Worm (Caenorhabditis elegans) whole organism, L1 larva: Measurements from ENCODE around the gene Y67H2A.10.
"Not testable (repeated sequence)": the region's sequence is repeated elsewhere in the genome, so short reads cannot be mapped to it uniquely, and the experiment has no call there.

Experiments used
- C04F5.9 ChIP-seq: sonication (generic microtip); optimal IDR thresholded peaks from 2 replicates; lab custom pipeline; 2016; ENCODE audit warnings: missing genetic modification characterization, missing compliant biosample characterization
- C16A3.4 ChIP-seq: fragments of 150-350 bp; optimal IDR thresholded peaks from 2 replicates; lab custom pipeline; 2014; ENCODE audit warnings: missing biosample characterization, missing genetic modification characterization
- Y116A8C.19 ChIP-seq: sonication (generic microtip); optimal IDR thresholded peaks from 2 replicates; lab custom pipeline; 2016; ENCODE audit warnings: missing compliant biosample characterization, missing genetic modification characterization, borderline replicate concordance
- ama-1 ChIP-seq: fragments of 150-350 bp; optimal IDR thresholded peaks from 2 replicates; lab custom pipeline; 2014
- blmp-1 ChIP-seq: fragments of 150-350 bp; optimal IDR thresholded peaks from 2 replicates; lab custom pipeline; 2014; ENCODE audit warnings: missing biosample characterization, missing genetic modification characterization
- ceh-82 ChIP-seq, 3 experiments: fragments of 150-350 bp in 1 of 3; sonication (generic microtip) in 2 of 3; optimal IDR thresholded peaks; 2 replicates each; lab custom pipeline; 2014 to 2017; ENCODE audit warnings: missing biosample characterization in 3 of 3, missing genetic modification characterization in 3 of 3
- ceh-88 ChIP-seq: fragments of 200-800 bp; sonication (Bioruptor generic); IDR thresholded peaks from 2 replicates; pipeline ENCODE4 v1.3.6; 2022; ENCODE audit warnings: missing genetic modification characterization, missing compliant biosample characterization
- ceh-90 ChIP-seq: sonication (generic microtip); optimal IDR thresholded peaks from 2 replicates; lab custom pipeline; 2016; ENCODE audit warnings: missing genetic modification characterization, missing compliant biosample characterization
- efl-1 ChIP-seq, 4 experiments: fragments of 150-350 bp; optimal IDR thresholded peaks in 3 of 4; peaks in 1 of 4; 1 replicate in 1 of 4; 2 replicates in 3 of 4; lab custom pipeline; 2014; ENCODE audit warnings: missing biosample characterization in 2 of 4, missing genetic modification characterization in 2 of 4, missing genetic modification reagents in 2 of 4
- efl-3 ChIP-seq: fragments of 200-800 bp; sonication (Bioruptor generic); optimal IDR thresholded peaks from 2 replicates; lab custom pipeline; 2018; ENCODE audit warnings: mild to moderate bottlenecking, missing genetic modification characterization, missing compliant biosample characterization
- egl-27 ChIP-seq, 2 experiments: fragments of 150-350 bp in 1 of 2; sonication (generic microtip); optimal IDR thresholded peaks; 3 replicates each; lab custom pipeline; 2017 to 2018; ENCODE audit warnings: missing biosample characterization in 2 of 2, missing genetic modification characterization in 2 of 2, missing genetic modification reagents in 2 of 2
- elt-3 ChIP-seq, 6 experiments: fragments of 150-350 bp in 1 of 6; sonication (generic microtip); optimal IDR thresholded peaks; 2 replicates each; lab custom pipeline; 2017 to 2018; ENCODE audit warnings: missing biosample characterization in 6 of 6, missing genetic modification characterization in 6 of 6, inconsistent platforms in 1 of 6
- ets-5 ChIP-seq: fragments of 200-800 bp; sonication (Bioruptor generic); IDR thresholded peaks from 2 replicates; pipeline ENCODE4 v1.3.6; 2022; ENCODE audit warnings: missing genetic modification characterization, missing compliant biosample characterization
- fkh-10 ChIP-seq: sonication (generic microtip); optimal IDR thresholded peaks from 2 replicates; lab custom pipeline; 2017; ENCODE audit warnings: missing biosample characterization, missing genetic modification reagents, missing genetic modification characterization
- hlh-17 ChIP-seq: fragments of 200-800 bp; sonication (Bioruptor generic); optimal IDR thresholded peaks from 2 replicates; lab custom pipeline; 2018; ENCODE audit warnings: missing genetic modification characterization, mild to moderate bottlenecking, missing compliant biosample characterization, moderate library complexity, borderline replicate concordance
- isw-1 ChIP-seq: fragments of 200-800 bp; sonication (Bioruptor generic); IDR thresholded peaks from 2 replicates; pipeline ENCODE4 v1.3.6; 2022; ENCODE audit warnings: missing genetic modification characterization, missing compliant biosample characterization
- lin-14 ChIP-seq: fragments of 200-800 bp; sonication (Bioruptor generic); optimal IDR thresholded peaks from 2 replicates; lab custom pipeline; 2018; ENCODE audit warnings: mild to moderate bottlenecking, missing genetic modification characterization, moderate library complexity, missing compliant biosample characterization
- lsy-2 ChIP-seq, 2 experiments: fragments of 150-350 bp; optimal IDR thresholded peaks; 2 replicates each; lab custom pipeline; 2014; ENCODE audit warnings: missing biosample characterization in 2 of 2, missing genetic modification characterization in 2 of 2
- mab-9 ChIP-seq: fragments of 200-800 bp; sonication (Bioruptor generic); IDR thresholded peaks from 2 replicates; pipeline ENCODE4 v1.3.6; 2022; ENCODE audit warnings: missing genetic modification reagents, missing genetic modification characterization, missing compliant biosample characterization
- mdl-1 ChIP-seq, 2 experiments: fragments of 150-350 bp; optimal IDR thresholded peaks; 2 replicates each; lab custom pipeline; 2014 to 2017; ENCODE audit warnings: missing biosample characterization in 2 of 2, missing genetic modification characterization in 2 of 2, inconsistent platforms in 1 of 2
- mef-2 ChIP-seq: fragments of 150-350 bp; optimal IDR thresholded peaks from 2 replicates; lab custom pipeline; 2014; ENCODE audit warnings: missing biosample characterization, missing genetic modification characterization
- mep-1 ChIP-seq: fragments of 150-350 bp; optimal IDR thresholded peaks from 2 replicates; lab custom pipeline; 2014; ENCODE audit warnings: missing biosample characterization, missing genetic modification characterization
- nhr-11 ChIP-seq: fragments of 150-350 bp; optimal IDR thresholded peaks from 2 replicates; lab custom pipeline; 2014; ENCODE audit warnings: missing biosample characterization, missing genetic modification characterization
- nhr-12 ChIP-seq: sonication (generic microtip); optimal IDR thresholded peaks from 2 replicates; lab custom pipeline; 2017; ENCODE audit warnings: missing biosample characterization, missing genetic modification characterization
- nhr-20 ChIP-seq: sonication (generic microtip); optimal IDR thresholded peaks from 2 replicates; lab custom pipeline; 2016; ENCODE audit warnings: mild to moderate bottlenecking, missing genetic modification characterization, missing compliant biosample characterization
- nhr-237 ChIP-seq: fragments of 150-350 bp; optimal IDR thresholded peaks from 2 replicates; lab custom pipeline; 2014; ENCODE audit warnings: missing biosample characterization, missing genetic modification characterization
- nhr-28 ChIP-seq: fragments of 150-350 bp; optimal IDR thresholded peaks from 2 replicates; lab custom pipeline; 2014; ENCODE audit warnings: missing biosample characterization, missing genetic modification characterization
- nhr-71 ChIP-seq: sonication (generic microtip); optimal IDR thresholded peaks from 2 replicates; lab custom pipeline; 2016; ENCODE audit warnings: mild to moderate bottlenecking, missing genetic modification characterization, moderate library complexity, missing compliant biosample characterization
- nhr-85 ChIP-seq: sonication (generic microtip); peaks from one replicate; lab custom pipeline; 2016; ENCODE audit warnings: missing genetic modification characterization, inconsistent platforms, missing compliant biosample characterization
- nhr-90 ChIP-seq: sonication (generic microtip); optimal IDR thresholded peaks from 2 replicates; lab custom pipeline; 2016; ENCODE audit warnings: mild to moderate bottlenecking, missing genetic modification characterization, missing compliant biosample characterization; ENCODE audit not compliant: poor library complexity
- pqm-1 ChIP-seq: sonication (generic microtip); optimal IDR thresholded peaks from 3 replicates; lab custom pipeline; 2017; ENCODE audit warnings: missing biosample characterization, missing genetic modification characterization
- rnt-1 ChIP-seq: sonication (generic microtip); optimal IDR thresholded peaks from 2 replicates; lab custom pipeline; 2016; ENCODE audit warnings: mild to moderate bottlenecking, missing genetic modification characterization, moderate library complexity, missing compliant biosample characterization
- snpc-4 ChIP-seq: fragments of 150-350 bp; optimal IDR thresholded peaks from 2 replicates; lab custom pipeline; 2014; ENCODE audit warnings: missing biosample characterization, missing genetic modification characterization
- snu-23 ChIP-seq: sonication (generic microtip); optimal IDR thresholded peaks from 2 replicates; lab custom pipeline; 2016; ENCODE audit warnings: missing genetic modification characterization, missing compliant biosample characterization
- sup-37 ChIP-seq: fragments of 200-800 bp; sonication (Bioruptor generic); optimal IDR thresholded peaks from 2 replicates; lab custom pipeline; 2018; ENCODE audit warnings: mild to moderate bottlenecking, missing genetic modification characterization, missing compliant biosample characterization
- swsn-7 ChIP-seq: sonication (generic microtip); optimal IDR thresholded peaks from 2 replicates; lab custom pipeline; 2016; ENCODE audit warnings: missing genetic modification characterization, missing compliant biosample characterization
- tlp-1 ChIP-seq: fragments of 150-350 bp; optimal IDR thresholded peaks from 2 replicates; lab custom pipeline; 2014; ENCODE audit warnings: missing biosample characterization, missing genetic modification characterization
- unc-98 ChIP-seq: fragments of 200-800 bp; sonication (Bioruptor generic); IDR thresholded peaks from 2 replicates; pipeline ENCODE4 v1.3.6; 2022; ENCODE audit warnings: missing genetic modification characterization, missing compliant biosample characterization
- vab-15 ChIP-seq: sonication (generic microtip); optimal IDR thresholded peaks from 2 replicates; lab custom pipeline; 2017; ENCODE audit warnings: missing genotype, mild to moderate bottlenecking, missing genetic modification characterization, missing compliant biosample characterization
- zag-1 ChIP-seq: fragments of 150-350 bp; optimal IDR thresholded peaks from 2 replicates; lab custom pipeline; 2014; ENCODE audit warnings: missing biosample characterization, missing genetic modification characterization

Gene Y67H2A.10

DNA sequence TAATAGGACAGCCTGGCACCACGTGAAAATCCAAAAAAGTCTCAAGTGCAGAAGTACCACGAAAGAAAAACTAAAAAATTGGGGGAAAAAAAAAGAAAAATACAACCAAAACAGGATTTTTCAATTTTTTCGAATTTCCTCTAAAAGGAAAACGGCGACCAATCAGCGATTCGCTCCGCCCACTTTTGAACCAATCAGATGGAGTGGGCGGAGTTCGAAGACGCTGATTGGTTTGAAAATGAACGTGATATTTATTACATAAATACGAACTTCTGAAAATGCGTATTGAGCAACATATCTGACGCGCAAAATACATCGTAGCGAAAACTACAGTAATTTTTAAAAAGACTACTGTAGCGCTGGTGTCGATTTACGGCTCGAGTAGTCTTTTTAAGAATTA is 20.9 kb downstream of the Y67H2A.10 start:
- TF ChIP-seq nhr-90 (tag; lab: Kevin White, UChicago) (no peak), swsn-7 (tag; lab: Kevin White, UChicago) (no peak), isw-1 (GFP tag; lab: Robert Waterston, UW) (no peak), snu-23 (GFP tag; lab: Kevin White, UChicago) (no peak), ama-1 (no peak)

DNA sequence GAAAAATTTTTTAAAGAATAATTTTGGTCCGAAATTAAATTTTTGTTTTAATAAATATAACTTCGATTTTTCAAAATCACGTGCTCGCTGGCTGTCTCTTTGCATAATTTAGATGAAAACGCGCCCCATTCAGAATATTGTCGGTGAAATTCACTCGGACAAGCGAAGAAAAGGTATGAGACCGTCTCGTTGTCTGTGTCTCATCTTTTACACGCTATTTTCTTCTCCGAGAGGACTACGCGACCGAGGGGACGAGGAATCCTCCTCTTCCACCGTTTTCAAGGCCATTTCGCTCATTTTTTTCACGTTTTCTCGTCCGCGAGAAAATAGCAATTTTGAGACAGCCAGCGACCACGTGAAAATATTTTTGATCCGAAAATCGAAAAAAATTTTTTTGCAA is 26.5 kb downstream of the Y67H2A.10 start:
- TF ChIP-seq nhr-85 (tag; lab: Kevin White, UChicago) = peak; percentile 15
- peak; percentile 25 for TF ChIP-seq nhr-71 (tag; lab: Kevin White, UChicago)
- peak; percentile 53; the same call in 1 of the 2 replicates for TF ChIP-seq unc-98
- peak in 1 of 2 experiments; percentile 10 for TF ChIP-seq efl-1 (optimal IDR thresholded peaks at IDR 0.05; lab: Kevin White, UChicago)
- not testable (repeated sequence) for TF ChIP-seq efl-1 (GFP tag; optimal IDR thresholded peaks at IDR 0.05 in 1 of 2; lab: Kevin White, UChicago)
- TF ChIP-seq isw-1 (GFP tag; lab: Robert Waterston, UW) = peak; percentile 9; the same call in 1 of the 2 replicates
- peak; percentile 23 for TF ChIP-seq ceh-90
- TF ChIP-seq, all 84 proteins: peak for 6; not testable (repeated sequence) for 78

DNA sequence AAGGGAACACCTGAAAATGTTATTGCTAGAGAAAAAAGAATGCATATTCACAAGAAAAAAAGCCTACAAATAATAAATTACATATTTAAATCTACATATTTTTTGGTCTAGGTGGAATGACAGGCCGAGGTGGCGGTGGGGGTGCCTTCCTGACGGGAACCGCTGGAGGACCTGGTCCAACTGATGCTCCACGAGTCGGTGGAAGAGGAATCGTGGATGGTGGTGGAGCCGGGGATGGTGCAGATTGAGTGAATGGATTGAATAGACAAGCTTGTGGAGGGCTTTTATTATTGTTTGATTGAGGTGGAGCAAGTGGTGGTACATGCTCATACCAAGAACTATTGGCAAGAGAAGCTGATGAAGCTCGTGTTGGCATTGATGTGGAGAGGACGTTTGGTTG is 27.5 kb downstream of the Y67H2A.10 start:
- TF ChIP-seq mef-2 (tag; lab: Kevin White, UChicago) (no peak), ets-5 (0 out of 2 replicates have a peak, but pooled peaks have one; percentile 38)

DNA sequence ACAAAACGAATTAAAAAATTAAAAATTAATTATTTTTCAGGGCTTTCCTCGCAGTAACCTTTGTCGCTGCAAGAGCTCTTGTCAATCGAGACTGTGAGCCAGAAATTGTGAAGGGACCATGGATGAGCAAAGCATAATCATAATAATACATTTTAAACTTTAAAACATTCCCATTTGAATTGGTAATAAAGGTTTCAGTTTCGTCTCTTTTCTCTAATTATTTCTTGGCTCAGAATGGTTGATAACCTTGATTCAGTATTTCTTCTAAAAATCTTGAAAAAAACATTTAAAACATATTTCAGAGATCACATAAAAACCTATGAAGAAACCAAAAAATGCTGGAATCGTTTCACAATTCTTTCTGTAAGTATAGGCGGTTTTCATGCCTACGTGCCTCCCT is 30.4 kb downstream of the Y67H2A.10 start, which contains the start of gene JC8.16:
Gene JC8.16, plus strand, starts transcription at position 301 of the 400 bp plus-strand sequence.
- TF ChIP-seq efl-1 (optimal IDR thresholded peaks at IDR 0.05; lab: Kevin White, UChicago) (no peak), efl-1 (GFP tag; optimal IDR thresholded peaks at IDR 0.05 in 1 of 2; lab: Kevin White, UChicago) (peak in 1 of 2 experiments; percentile 88), nhr-11 (tag; lab: Kevin White, UChicago) (no peak)
- TF ChIP-seq, all 84 proteins: peak for 1

DNA sequence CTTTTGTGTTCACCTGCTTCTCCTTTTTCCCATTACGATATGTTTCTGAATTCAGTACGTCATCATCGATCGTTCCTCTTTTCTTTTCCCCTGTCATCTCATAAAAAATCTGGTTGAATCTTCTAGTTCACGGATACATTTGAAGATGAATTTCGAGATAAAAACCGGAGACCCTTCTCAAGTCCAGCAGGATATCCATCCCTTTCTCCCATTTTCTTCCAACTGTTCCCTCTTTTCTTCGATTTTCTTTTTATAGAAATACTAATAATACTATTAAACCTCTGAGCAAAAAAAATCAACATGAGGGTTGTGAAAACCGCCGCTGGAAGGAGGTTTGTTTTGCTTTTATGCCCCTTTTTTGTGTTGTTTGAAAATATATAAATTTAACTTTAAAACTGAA is 33.4 kb downstream of the Y67H2A.10 start, which contains the start of gene bus-12:
Gene bus-12, plus strand, starts transcription at position 301 of the 400 bp plus-strand sequence.
- no peak for TF ChIP-seq Y116A8C.19 (tag; lab: Kevin White, UChicago)
- no peak for TF ChIP-seq elt-3 (tag; optimal IDR thresholded peaks at IDR 0.05; lab: Kevin White, UChicago)
- peak; percentile 4 for TF ChIP-seq blmp-1 (tag; lab: Kevin White, UChicago)

DNA sequence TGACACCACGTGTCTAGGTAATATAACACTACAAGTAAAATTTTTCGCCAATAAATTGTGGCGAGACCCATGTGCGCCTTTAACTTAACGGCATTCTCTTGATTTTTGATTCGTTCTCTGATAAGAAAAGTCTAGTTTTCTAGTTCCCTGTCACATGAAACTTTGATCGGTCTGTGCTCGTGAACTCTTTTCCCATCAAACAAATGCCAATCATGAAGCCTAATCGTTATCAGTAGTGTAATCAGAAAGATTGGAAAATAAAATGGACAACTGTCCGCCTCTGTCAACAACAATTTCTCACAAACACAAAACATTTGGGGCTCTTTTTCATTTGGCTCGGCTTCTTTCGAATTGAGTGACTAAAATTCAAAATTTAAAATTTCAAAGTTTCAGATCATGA is 35.5 kb downstream of the Y67H2A.10 start, which contains the start of gene ttr-45:
Gene ttr-45, plus strand, starts transcription at position 385 of the 400 bp plus-strand sequence.
- TF ChIP-seq C16A3.4 (tag; lab: Kevin White, UChicago) = peak; percentile 24
- no peak for TF ChIP-seq nhr-90 (tag; lab: Kevin White, UChicago)
- TF ChIP-seq nhr-12 (tag; lab: Kevin White, UChicago) = no peak
- no peak for TF ChIP-seq zag-1
- TF ChIP-seq pqm-1 (tag; lab: Kevin White, UChicago) = peak; percentile 66
- TF ChIP-seq efl-3 (GFP tag; lab: Kevin White, UChicago) = no peak
- TF ChIP-seq lin-14 = no peak
- TF ChIP-seq ets-5 = no peak
- no peak for TF ChIP-seq mep-1 (tag; lab: Kevin White, UChicago)
- TF ChIP-seq ceh-82 (tag; optimal IDR thresholded peaks at IDR 0.05; lab: Kevin White, UChicago) = no peak
- TF ChIP-seq efl-1 (optimal IDR thresholded peaks at IDR 0.05; lab: Kevin White, UChicago) = no peak
- no peak for TF ChIP-seq efl-1 (GFP tag; optimal IDR thresholded peaks at IDR 0.05 in 1 of 2; lab: Kevin White, UChicago)
- TF ChIP-seq hlh-17 (GFP tag; lab: Kevin White, UChicago) = no peak
- no peak for TF ChIP-seq C04F5.9 (tag; lab: Kevin White, UChicago)
- no peak for TF ChIP-seq Y116A8C.19 (tag; lab: Kevin White, UChicago)
- TF ChIP-seq isw-1 (GFP tag; lab: Robert Waterston, UW) = no peak
- no peak for TF ChIP-seq nhr-237 (tag; lab: Kevin White, UChicago)
- no peak for TF ChIP-seq sup-37 (GFP tag; lab: Kevin White, UChicago)
- peak in 1 of 2 experiments; percentile 24 for TF ChIP-seq mdl-1 (tag; optimal IDR thresholded peaks at IDR 0.05; lab: Kevin White, UChicago)
- TF ChIP-seq nhr-11 (tag; lab: Kevin White, UChicago) = no peak
- TF ChIP-seq nhr-20 = peak; percentile 92
- TF ChIP-seq tlp-1 (tag; lab: Kevin White, UChicago) = no peak
- no peak for TF ChIP-seq ceh-88 (GFP tag; lab: Robert Waterston, UW)
- no peak for TF ChIP-seq snpc-4
- TF ChIP-seq vab-15 = no peak
- TF ChIP-seq nhr-28 (tag; lab: Kevin White, UChicago) = no peak
- peak; percentile 25 to 58 for TF ChIP-seq lsy-2 (tag; optimal IDR thresholded peaks at IDR 0.05; lab: Kevin White, UChicago)
- TF ChIP-seq fkh-10 (GFP tag; lab: Kevin White, UChicago) = no peak
- no peak for TF ChIP-seq egl-27 (tag; optimal IDR thresholded peaks at IDR 0.05; lab: Kevin White, UChicago)
- TF ChIP-seq rnt-1 (tag; lab: Kevin White, UChicago) = peak; percentile 68
- no peak for TF ChIP-seq mef-2 (tag; lab: Kevin White, UChicago)
- TF ChIP-seq mab-9 (GFP tag; lab: Robert Waterston, UW) = no peak
